Fruit fly (Drosophila melanogaster): ENCODE measurements around the gene CG32544.

Gene CG32544

DNA sequence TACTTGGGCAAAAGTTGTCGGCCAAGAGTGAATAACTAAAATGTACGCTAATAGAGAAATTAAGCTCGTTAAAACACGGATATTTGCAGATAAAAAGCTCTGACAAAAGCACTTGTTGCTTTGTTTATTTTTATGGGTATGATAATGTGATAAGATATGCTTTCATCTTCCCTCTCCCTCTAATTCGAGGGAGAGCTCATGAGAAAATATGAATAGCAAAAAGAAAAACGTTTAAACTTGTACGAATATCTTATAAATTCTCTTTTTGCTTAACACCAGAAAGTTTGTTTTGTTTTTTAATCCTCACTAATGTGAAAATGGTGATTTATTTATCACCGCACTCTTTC is 11.1 kb upstream of the CG32544 start:
- no peak for TF ChIP-seq noc (tag; optimal IDR thresholded peaks at IDR 0.05)

DNA sequence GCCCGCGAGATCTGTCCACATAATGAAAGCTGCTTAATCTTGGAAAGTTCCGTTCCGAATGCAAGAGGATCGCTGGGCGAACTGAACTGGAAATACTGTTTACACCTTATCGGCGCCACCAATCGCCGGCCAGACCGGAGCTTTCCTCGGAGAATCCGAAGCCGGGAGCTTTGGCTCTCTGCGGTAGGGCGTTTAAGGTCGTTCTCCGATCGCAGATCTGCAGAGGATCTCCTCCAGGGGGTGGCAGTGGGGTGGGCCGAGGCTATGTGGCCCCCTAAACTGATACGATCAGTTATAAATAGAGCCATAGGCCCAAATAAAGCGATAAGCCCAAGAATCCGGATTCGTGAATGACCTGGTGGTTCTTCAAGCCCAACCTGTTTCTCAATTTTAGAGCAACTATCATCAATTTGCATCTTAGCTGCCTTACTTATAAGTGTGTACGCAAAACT is 2.7 kb upstream of the CG32544 start, which contains the start of gene CG7322:
Gene CG7322, minus strand, starts transcription at position 402 of the 452 bp plus-strand sequence.
- peak; percentile 19 for TF ChIP-seq noc (tag; optimal IDR thresholded peaks at IDR 0.05)

DNA sequence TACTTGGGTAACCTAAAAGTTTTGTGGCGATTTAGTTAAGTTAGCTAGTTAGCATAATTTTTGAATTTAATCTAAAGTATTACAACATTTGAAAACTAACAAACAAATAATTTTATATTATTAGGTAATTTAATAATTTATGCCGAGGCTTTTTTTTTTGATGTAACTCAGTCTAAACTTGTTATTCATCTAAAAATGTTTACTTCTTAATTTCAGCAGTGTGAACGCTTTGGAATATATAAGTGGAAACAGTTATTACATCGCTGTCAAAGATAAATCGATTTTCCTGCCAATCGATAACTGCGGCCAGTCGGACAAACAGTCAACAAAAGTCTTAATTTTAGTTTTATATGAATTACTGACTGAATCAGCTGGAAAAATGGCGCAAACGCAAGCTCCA is 2.2 kb upstream of the CG32544 start, which contains the start of gene Usp39:
Gene Usp39, plus strand, starts transcription at position 288 of the 400 bp plus-strand sequence.
- TF ChIP-seq noc (tag; optimal IDR thresholded peaks at IDR 0.05) = no peak

DNA sequence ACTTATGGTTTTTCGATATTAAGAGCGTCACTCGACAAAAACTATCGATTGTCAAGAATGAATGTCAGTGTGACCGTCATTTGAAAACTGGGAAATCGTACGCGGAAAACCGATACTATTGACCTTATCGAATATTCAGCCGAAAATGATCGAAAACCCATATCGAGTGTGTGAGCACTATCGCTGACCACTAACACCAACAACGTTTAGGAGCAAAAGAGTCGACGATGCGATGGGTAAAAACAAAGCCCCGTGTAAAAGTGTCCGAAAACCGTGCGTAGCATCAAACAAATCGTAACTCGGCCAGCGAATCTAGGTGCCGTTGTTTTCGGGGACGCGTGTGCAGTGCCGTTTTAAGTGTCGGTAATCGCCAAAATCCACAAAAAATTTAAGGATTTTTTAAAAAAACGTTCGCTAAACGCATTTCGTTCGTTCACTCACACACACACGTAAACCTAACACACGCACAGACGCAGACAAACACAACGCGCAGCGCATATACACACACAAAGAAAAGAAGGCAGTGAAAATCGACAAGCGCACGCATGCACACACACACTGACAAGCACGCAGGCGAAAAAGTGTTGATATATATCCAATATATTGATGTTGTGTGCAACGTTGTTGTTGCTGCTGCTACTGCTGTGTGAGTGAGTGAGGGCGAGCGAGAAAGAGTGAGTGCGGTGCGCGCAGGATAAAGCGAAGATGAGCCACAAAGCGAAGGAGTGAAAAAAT is 3.8 kb downstream of the CG32544 start, which contains the start of the genes CG7326 and Dora:
Gene CG7326, minus strand, starts transcription at position 29 of the 735 bp plus-strand sequence.
Gene Dora, plus strand, starts transcription at position 203 of the 735 bp plus-strand sequence.
- TF ChIP-seq noc (tag; optimal IDR thresholded peaks at IDR 0.05) = peak; percentile 9

DNA sequence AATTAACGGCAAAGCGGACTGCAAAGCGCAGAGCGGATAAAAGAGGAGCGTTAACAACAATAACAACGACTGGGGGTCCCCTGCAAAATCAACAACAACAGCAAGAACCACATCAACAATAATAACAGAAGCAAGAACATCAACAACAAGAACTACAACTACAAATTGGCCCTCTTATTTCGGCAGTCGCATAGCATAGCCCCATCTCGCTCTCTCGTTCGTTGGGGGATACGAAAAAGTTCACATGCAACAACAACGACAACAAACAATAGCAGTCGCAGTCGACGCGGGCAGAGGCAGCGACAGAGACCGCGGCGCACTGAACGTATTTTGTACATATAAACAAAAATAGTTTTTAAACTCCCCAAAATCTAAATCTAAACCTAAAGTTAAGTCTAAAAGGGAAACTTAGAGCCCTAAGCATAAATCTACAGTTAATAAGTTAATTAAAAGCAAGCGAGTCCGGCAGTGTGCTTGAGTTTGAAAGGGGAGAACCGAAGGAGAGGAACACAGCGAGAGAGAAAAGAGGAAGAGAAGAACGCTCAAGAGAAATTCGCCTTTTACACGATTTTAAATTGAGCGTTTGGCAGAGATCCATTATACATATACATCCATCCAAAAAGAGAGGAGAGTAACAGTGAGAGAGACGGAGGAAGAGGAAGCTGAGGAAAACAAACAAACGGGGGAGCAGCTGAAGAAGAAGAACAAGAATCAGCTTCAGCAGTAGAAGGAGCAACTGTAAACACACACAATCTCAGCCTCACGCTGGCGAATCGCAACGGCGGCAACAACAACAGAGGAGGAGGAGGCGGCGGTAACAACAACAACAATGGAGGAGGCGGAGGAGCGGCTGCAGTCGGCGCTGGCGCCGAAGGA is 4.6 kb downstream of the CG32544 start:
- no peak for TF ChIP-seq noc (tag; optimal IDR thresholded peaks at IDR 0.05)

DNA sequence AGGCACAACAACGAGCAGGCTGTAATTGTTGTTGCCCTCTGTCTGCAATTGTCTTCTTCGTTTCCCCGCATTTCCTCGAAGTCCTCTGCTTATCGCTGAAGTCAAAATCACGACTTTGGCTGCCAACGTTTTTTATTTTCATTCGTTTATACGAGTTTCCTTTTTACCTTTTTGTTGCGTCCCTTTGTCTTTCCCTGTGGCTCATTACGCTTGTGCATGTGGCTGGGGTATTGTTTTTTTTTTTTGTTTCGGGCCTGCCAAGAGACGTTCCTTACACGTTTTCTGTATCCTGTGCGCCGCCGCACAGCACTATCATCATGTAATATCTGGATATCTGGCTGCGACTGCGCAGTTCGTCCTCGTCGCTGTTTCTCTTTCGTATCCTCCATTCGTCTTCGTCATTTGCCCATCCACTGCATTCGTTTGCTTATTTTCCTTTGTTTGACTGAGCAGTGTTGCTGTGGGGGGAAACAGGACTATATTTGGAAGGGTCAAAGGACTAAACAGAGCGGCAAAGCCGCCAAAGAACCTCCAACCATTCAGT is 6.3 kb downstream of the CG32544 start:
- TF ChIP-seq noc (tag; optimal IDR thresholded peaks at IDR 0.05) = no peak

DNA sequence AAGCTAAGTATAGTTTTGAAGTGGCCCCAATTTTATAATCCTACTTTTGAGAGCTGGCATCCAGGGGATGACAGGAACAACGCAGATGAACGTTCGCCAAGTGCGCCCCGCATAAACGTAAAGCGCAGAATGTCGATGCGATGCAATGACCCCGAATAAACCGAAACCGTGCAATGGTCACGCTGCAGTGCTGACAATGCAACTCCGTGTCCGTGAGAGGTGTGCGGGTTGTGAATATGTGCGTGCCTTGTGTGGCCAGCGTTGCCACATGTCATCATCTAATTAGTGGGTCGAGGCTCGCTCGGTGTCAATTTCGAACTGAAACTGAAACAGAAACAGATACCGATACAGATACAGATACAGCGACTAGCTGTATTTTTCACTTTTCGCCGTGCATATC is 8.1 kb downstream of the CG32544 start:
- TF ChIP-seq noc (tag; optimal IDR thresholded peaks at IDR 0.05) = no peak

DNA sequence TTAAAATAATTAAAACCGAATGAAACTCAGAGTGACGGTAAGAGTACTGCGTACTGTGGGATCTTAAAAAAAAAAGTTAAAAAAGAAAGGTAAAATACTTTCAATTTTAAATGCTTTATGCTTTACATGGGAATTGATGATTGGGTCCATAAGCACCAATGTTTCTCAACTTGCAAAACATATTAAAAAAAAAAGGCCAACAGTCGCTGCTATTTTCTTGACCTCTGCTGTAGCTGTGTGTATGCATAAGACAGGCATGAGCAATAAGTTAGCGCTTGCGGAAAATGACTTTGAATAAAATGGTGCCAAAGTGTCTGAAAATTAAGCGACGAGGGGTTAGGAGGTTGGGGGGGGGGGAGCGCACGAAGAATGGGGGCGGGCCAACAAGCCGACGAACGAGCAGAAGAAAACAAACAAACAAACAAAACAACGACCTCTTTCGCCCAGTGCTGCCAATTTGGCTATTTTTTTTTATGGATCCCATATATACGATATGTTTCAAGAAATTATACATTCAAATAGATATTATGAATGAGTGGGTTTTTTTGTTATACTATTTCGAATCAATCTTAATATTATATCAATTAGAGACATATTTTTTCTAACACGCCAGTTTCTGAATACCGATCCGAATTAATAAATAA is 9.5 kb downstream of the CG32544 start:
- no peak for TF ChIP-seq noc (tag; optimal IDR thresholded peaks at IDR 0.05)

DNA sequence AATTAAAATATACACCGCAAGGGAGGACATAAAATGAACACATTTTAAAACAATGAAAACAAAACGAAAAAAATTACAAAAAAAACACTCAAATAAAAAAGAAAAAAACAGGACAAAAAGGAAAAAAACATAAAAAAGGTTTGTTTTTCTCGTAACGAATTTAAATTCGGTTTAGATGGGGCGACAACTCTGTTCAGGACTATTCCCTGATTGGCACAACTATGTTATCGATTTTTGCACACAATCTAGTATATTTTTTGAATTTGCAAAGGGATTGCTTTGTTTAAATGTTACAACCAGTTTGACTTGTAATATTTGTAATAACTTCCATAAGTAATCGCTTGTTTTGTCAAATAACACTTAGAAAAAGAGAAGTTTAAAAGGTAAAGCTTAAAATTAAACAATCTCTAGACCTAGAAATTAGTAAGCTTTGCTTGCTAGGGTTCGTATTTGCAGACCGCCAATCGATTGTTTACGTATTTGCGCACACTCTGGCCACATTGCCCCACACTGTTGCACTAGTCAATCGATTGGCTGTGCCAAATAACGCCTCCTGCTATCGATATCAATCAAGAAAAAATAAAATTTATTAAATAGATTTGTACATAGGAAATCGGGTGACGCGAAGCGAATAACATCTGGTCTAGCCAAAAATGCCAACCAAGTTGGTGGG is 24.1 kb downstream of the CG32544 start, which contains the start of gene CG7332:
Gene CG7332, plus strand, starts transcription at position 515 of the 673 bp plus-strand sequence.
- TF ChIP-seq noc (tag; optimal IDR thresholded peaks at IDR 0.05) = no peak

DNA sequence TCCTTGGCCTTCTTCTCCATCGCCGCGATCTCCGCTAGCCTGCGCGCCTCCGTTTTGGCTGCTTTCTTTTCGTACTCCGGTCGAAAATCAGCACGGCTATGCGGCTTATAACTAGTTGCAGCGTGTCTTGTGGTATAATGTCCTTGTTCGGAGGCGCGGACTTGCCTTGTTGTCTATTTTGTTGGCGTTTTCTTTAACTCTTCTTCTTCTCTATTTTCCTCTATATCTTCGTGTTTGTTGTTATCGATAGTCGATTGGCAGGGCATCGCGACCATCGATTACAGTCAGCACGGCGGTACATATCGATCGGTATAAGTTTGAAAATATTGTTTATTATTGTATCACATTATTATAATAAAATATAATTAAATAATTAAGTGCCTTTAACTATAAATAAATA is 33.3 kb downstream of the CG32544 start, which contains the start of gene Flacc:
Gene Flacc, minus strand, starts transcription at position 204 of the 400 bp plus-strand sequence.
- no peak for TF ChIP-seq noc (tag; optimal IDR thresholded peaks at IDR 0.05)

DNA sequence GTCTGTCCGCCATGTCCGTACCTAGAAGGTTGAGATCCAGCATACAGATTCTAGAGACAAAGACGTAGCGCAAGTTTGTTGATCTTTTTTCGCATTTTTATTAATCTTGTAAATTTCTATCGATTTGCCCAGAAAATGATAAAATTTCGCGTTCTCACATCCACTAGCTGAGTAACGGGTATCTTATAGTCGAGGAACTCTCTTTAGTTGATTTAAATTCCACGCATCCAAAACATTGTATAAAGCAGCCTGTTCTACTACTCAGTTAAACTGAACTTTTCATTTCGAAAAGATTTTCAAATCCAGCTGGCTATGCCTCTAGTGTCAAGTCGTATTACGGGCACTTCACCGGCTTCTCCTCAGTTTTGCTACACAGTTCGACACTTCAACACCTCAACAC is 34.1 kb downstream of the CG32544 start, which contains the start of gene SdhBL:
Gene SdhBL, plus strand, starts transcription at position 301 of the 400 bp plus-strand sequence.
- no peak for TF ChIP-seq noc (tag; optimal IDR thresholded peaks at IDR 0.05)

DNA sequence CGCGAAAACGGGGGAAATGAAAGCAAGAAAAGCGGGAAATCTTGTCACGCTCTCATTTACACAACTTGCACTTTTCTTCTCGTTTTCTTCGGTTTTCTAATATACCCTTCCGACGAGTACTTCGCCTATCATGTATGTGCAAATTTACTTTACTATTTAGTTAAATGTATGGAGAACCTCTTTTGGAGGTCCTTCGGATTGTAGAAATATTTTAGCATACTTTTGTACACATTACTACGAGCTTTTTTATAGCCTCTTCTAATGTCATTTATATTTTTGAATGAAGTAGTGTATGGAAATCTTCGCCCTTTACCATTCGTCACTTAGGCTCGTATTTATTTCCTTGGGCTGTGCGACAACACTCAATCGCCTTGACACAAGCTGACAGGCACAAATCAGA is 37.2 kb downstream of the CG32544 start:
- no peak for TF ChIP-seq noc (tag; optimal IDR thresholded peaks at IDR 0.05)

DNA sequence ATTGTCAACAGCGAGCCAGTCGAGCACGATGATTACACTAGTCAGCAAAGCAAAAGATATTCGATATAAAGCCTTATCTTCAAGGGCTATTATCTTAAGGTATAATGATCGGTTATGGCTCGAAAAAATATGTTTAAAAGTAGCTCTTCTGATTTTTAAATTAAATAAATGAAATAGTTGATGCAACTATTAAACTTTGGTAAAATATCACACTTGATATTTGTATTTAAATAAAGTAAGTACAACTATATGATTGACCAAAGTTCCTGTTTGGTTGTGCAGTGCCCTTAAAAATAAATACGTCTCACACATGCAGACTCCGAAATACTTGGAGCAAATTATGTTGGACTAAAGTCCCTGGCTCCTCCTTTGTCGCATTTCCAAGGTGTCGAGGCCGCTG is 37.8 kb downstream of the CG32544 start:
- TF ChIP-seq noc (tag; optimal IDR thresholded peaks at IDR 0.05) = no peak

DNA sequence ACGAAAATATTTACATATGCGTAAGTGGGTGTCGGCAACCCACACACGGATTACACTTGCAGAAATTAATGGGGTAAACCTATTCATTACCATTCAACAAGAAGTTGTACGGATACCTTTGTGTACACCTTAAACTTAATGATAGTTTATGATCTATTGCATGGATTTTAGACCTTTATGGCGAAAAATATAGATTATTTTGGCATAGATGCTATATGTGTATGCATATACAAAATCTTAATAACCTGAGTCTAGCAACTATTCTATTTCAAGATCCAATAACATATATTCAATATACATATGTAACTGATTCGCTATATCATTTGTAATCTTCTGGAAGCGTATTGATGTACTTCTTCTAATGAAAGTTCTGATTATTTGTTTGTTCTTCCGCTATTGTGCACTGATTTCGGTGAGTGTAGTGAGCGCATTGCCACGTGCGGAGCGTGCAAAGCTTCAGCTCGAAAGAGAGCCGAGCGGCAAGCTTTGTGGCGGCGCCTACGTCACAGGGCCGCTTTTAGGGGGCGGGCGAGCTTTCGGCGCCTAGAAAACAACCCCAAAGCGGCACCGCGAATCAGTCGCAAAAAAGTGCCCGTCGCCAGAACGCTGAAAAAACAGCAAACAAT is 39.9 kb downstream of the CG32544 start, which contains the start of gene CG7378:
Gene CG7378, plus strand, starts transcription at position 576 of the 626 bp plus-strand sequence.
- TF ChIP-seq noc (tag; optimal IDR thresholded peaks at IDR 0.05) = peak; percentile 16

All from whole organism, larva.